Worm (Caenorhabditis elegans): Measurements from ENCODE around the gene sre-46.

sre-46 gene

ce11 chrII:13751030-13751429 is 29.9 kb upstream of the sre-46 start:
- TF ChIP-seq unc-55 (GFP tag; optimal IDR thresholded peaks at IDR 0.05) (no peak), hlh-13 (GFP tag; optimal IDR thresholded peaks at IDR 0.05) (no peak), madf-2 (tag; optimal IDR thresholded peaks at IDR 0.05) (no peak)

ce11 chrII:13750128-13750527 is 29.0 kb upstream of the sre-46 start:
- no peak for TF ChIP-seq ceh-19 (GFP tag; optimal IDR thresholded peaks at IDR 0.05)
- TF ChIP-seq hlh-30 (tag; optimal IDR thresholded peaks at IDR 0.05; ENCODE audit: insufficient read depth) = no peak
- no peak for TF ChIP-seq K02D7.2 (tag; optimal IDR thresholded peaks at IDR 0.05)
- no peak for TF ChIP-seq lim-6 (tag; optimal IDR thresholded peaks at IDR 0.05)
- no peak for TF ChIP-seq sox-2 (GFP tag; IDR thresholded peaks at IDR 0.05)
- no peak for TF ChIP-seq ceh-30 (tag; optimal IDR thresholded peaks at IDR 0.05)
- no peak for TF ChIP-seq hlh-15 (tag; optimal IDR thresholded peaks at IDR 0.05)
- TF ChIP-seq lin-11 (tag; optimal IDR thresholded peaks at IDR 0.05) = no peak
- no peak for TF ChIP-seq pax-1 (tag; optimal IDR thresholded peaks at IDR 0.05)
- no peak for TF ChIP-seq hlh-8 (tag; optimal IDR thresholded peaks at IDR 0.05)
- no peak for TF ChIP-seq syd-9 (tag; optimal IDR thresholded peaks at IDR 0.05)
- TF ChIP-seq ceh-6 (GFP tag; optimal IDR thresholded peaks at IDR 0.05) = no peak
- TF ChIP-seq nhr-232 (tag; optimal IDR thresholded peaks at IDR 0.05) = no peak
- no peak for TF ChIP-seq unc-42 (tag; optimal IDR thresholded peaks at IDR 0.05)
- no peak for TF ChIP-seq zip-5 (tag; optimal IDR thresholded peaks at IDR 0.05)
- TF ChIP-seq gmeb-2 (tag; optimal IDR thresholded peaks at IDR 0.05) = no peak
- TF ChIP-seq dmd-4 (tag; optimal IDR thresholded peaks at IDR 0.05; ENCODE audit: borderline replicate concordance) = no peak
- TF ChIP-seq npax-4 (tag; optimal IDR thresholded peaks at IDR 0.05) = no peak

- TF ChIP-seq F13H6.1 (tag; optimal IDR thresholded peaks at IDR 0.05) (no peak), nfya-1 (tag; optimal IDR thresholded peaks at IDR 0.05) (peak; percentile 99), sdc-2 (tag; optimal IDR thresholded peaks at IDR 0.05) (no peak), hlh-6 (tag; optimal IDR thresholded peaks at IDR 0.05) (no peak), hlh-13 (GFP tag; optimal IDR thresholded peaks at IDR 0.05) (no peak)
Observed at ce11 chrII:13741449-13741848, 20.3 kb upstream of the sre-46 start, which contains the start of gene mig-14. TSS of gene mig-14 (plus strand) at chrII:13741738.

ce11 chrII:13739423-13739822 is 18.3 kb upstream of the sre-46 start:
- TF ChIP-seq pax-1 (tag; optimal IDR thresholded peaks at IDR 0.05) (peak; percentile 79), ceh-22 (tag; optimal IDR thresholded peaks at IDR 0.05) (no peak), nfya-1 (tag; optimal IDR thresholded peaks at IDR 0.05) (peak; percentile 29)

ce11 chrII:13737751-13738525 is 16.8 kb upstream of the sre-46 start:
- TF ChIP-seq hlh-30 (tag; optimal IDR thresholded peaks at IDR 0.05; ENCODE audit: insufficient read depth) = peak; percentile 74
- no peak for TF ChIP-seq T23F11.4 (GFP tag; optimal IDR thresholded peaks at IDR 0.05)
- TF ChIP-seq elt-2 (tag; optimal IDR thresholded peaks at IDR 0.05) = peak; percentile 25
- TF ChIP-seq dmd-4 (tag; optimal IDR thresholded peaks at IDR 0.05; ENCODE audit: borderline replicate concordance) = no peak
- TF ChIP-seq ceh-31 (tag; optimal IDR thresholded peaks at IDR 0.05) = peak; percentile 3
- peak; percentile 71 for TF ChIP-seq rnt-1 (tag; optimal IDR thresholded peaks at IDR 0.05)

- TF ChIP-seq odd-2 (tag; optimal IDR thresholded peaks at IDR 0.05) = no peak
- TF ChIP-seq ttx-3 (tag; optimal IDR thresholded peaks at IDR 0.05) = no peak
- no peak for TF ChIP-seq fax-1 (tag; optimal IDR thresholded peaks at IDR 0.05)
- no peak for TF ChIP-seq dmd-4 (tag; optimal IDR thresholded peaks at IDR 0.05; ENCODE audit: borderline replicate concordance)
- TF ChIP-seq madf-2 (tag; optimal IDR thresholded peaks at IDR 0.05) = no peak
- TF ChIP-seq dve-1 (tag; optimal IDR thresholded peaks at IDR 0.05) = no peak
- TF ChIP-seq pat-9 (tag; optimal IDR thresholded peaks at IDR 0.05) = no peak
- no peak for TF ChIP-seq pqm-1 (tag; optimal IDR thresholded peaks at IDR 0.05)
- TF ChIP-seq ceh-14 (tag; optimal IDR thresholded peaks at IDR 0.05) = no peak
- TF ChIP-seq F13H6.1 (tag; optimal IDR thresholded peaks at IDR 0.05) = no peak
- TF ChIP-seq ceh-9 (tag; optimal IDR thresholded peaks at IDR 0.05) = no peak
- peak; percentile 2 for TF ChIP-seq elt-2 (tag; optimal IDR thresholded peaks at IDR 0.05)
- peak; percentile 25 for TF ChIP-seq unc-55 (GFP tag; optimal IDR thresholded peaks at IDR 0.05)
- no peak for TF ChIP-seq fkh-6 (tag; optimal IDR thresholded peaks at IDR 0.05)
- TF ChIP-seq hlh-30 (tag; optimal IDR thresholded peaks at IDR 0.05; ENCODE audit: insufficient read depth) = no peak
- TF ChIP-seq ceh-6 (GFP tag; optimal IDR thresholded peaks at IDR 0.05) = no peak
Observed at ce11 chrII:13736906-13737305, 15.8 kb upstream of the sre-46 start.
